Worm (Caenorhabditis elegans) whole organism, L2 larva: ENCODE data around the gene sem-5.

ENCODE experiments used
- alr-1 ChIP-seq: fragments of 150-350 bp; optimal IDR thresholded peaks from 2 replicates; lab custom pipeline; 2014; ENCODE audit warnings: missing biosample characterization, missing genetic modification characterization
- nhr-12 ChIP-seq: fragments of 150-350 bp; optimal IDR thresholded peaks from 2 replicates; lab custom pipeline; 2014; ENCODE audit warnings: missing biosample characterization, missing genetic modification characterization
- unc-62 ChIP-seq: fragments of 150-350 bp; optimal IDR thresholded peaks from 2 replicates; lab custom pipeline; 2014; ENCODE audit warnings: missing biosample characterization, missing genetic modification reagents, missing genetic modification characterization

ce11 chrX:7992102-7992501 lies 30.6 kb upstream of the sem-5 start:
- no peak for TF ChIP-seq alr-1 (tag; lab: Kevin White, UChicago)
- TF ChIP-seq nhr-12 (tag; lab: Kevin White, UChicago), result no peak
- TF ChIP-seq unc-62, result no peak
